Worm (Caenorhabditis elegans) whole organism, young adult: Measurements from ENCODE around the gene T27A10.5.

Experiments
- B0019.2 ChIP-seq: fragments of 200-800 bp; sonication (Bioruptor generic); conservative IDR thresholded peaks from 2 replicates; pipeline ENCODE4 v1.3.6; 2022; ENCODE audit warnings: missing genetic modification reagents, missing genetic modification characterization, missing compliant biosample characterization
- B0261.1 ChIP-seq: sonication (generic microtip); optimal IDR thresholded peaks from 2 replicates; lab custom pipeline; 2016; ENCODE audit warnings: mild to moderate bottlenecking, missing genetic modification characterization, moderate library complexity, missing compliant biosample characterization
- C06A6.2 ChIP-seq: fragments of 200-800 bp; sonication (Bioruptor generic); conservative IDR thresholded peaks from 2 replicates; pipeline ENCODE4 v1.3.6; 2022; ENCODE audit warnings: missing genetic modification characterization, missing compliant biosample characterization
- D2030.7 ChIP-seq: fragments of 200-800 bp; sonication (Bioruptor generic); IDR thresholded peaks from 2 replicates; pipeline ENCODE4 v1.3.6; 2022; ENCODE audit warnings: missing genetic modification reagents, missing genetic modification characterization, missing compliant biosample characterization
- F10E7.11 ChIP-seq: sonication (generic microtip); optimal IDR thresholded peaks from 2 replicates; lab custom pipeline; 2017; ENCODE audit warnings: mild to moderate bottlenecking, missing genetic modification characterization, moderate library complexity, missing compliant biosample characterization
- F22D6.2 ChIP-seq: sonication (generic microtip); optimal IDR thresholded peaks from 2 replicates; lab custom pipeline; 2016; ENCODE audit warnings: mild to moderate bottlenecking, missing genetic modification characterization, missing compliant biosample characterization
- F23B12.7 ChIP-seq: sonication (generic microtip); optimal IDR thresholded peaks from 2 replicates; lab custom pipeline; 2017; ENCODE audit warnings: missing genetic modification characterization, mild to moderate bottlenecking, missing compliant biosample characterization, antibody characterized with exemption, moderate library complexity; ENCODE audit not compliant: insufficient read depth
- T26A5.8 ChIP-seq: sonication (generic microtip); optimal IDR thresholded peaks from 2 replicates; lab custom pipeline; 2016; ENCODE audit warnings: missing genetic modification characterization, missing compliant biosample characterization
- Y53F4B.3 ChIP-seq: fragments of 200-800 bp; sonication (Bioruptor generic); IDR thresholded peaks from 2 replicates; pipeline ENCODE4 v1.3.6; 2022; ENCODE audit warnings: missing genetic modification reagents, missing genetic modification characterization, missing compliant biosample characterization
- Y95B8A.8 ChIP-seq: fragments of 200-800 bp; sonication (Bioruptor generic); IDR thresholded peaks from 2 replicates; pipeline ENCODE4 v1.3.6; 2022; ENCODE audit warnings: missing genetic modification reagents, missing genetic modification characterization, missing compliant biosample characterization
- ZK185.1 ChIP-seq: sonication (generic microtip); optimal IDR thresholded peaks from 2 replicates; lab custom pipeline; 2016; ENCODE audit warnings: mild to moderate bottlenecking, missing genetic modification characterization, missing compliant biosample characterization; ENCODE audit not compliant: poor library complexity, severe bottlenecking
- attf-3 ChIP-seq: fragments of 200-800 bp; sonication (Bioruptor generic); conservative IDR thresholded peaks from 2 replicates; pipeline ENCODE4 v1.3.6; 2022; ENCODE audit warnings: missing genetic modification reagents, missing genetic modification characterization, missing compliant biosample characterization
- attf-5 ChIP-seq: fragments of 200-800 bp; sonication (Bioruptor generic); optimal IDR thresholded peaks from 2 replicates; lab custom pipeline; 2018; ENCODE audit warnings: mild to moderate bottlenecking, missing genetic modification characterization, missing compliant biosample characterization
- attf-6 ChIP-seq: fragments of 200-800 bp; sonication (Bioruptor generic); IDR thresholded peaks from 2 replicates; pipeline ENCODE4 v1.3.6; 2022; ENCODE audit warnings: missing genetic modification reagents, missing genetic modification characterization, missing compliant biosample characterization
- bed-2 ChIP-seq: fragments of 200-800 bp; sonication (Bioruptor generic); IDR thresholded peaks from 2 replicates; pipeline ENCODE4 v1.3.6; 2022; ENCODE audit warnings: missing genetic modification reagents, missing genetic modification characterization, missing compliant biosample characterization
- cebp-1 ChIP-seq, 2 experiments: fragments of 200-800 bp in 1 of 2; sonication (Bioruptor generic) in 1 of 2; sonication (generic microtip) in 1 of 2; IDR thresholded peaks in 1 of 2; optimal IDR thresholded peaks in 1 of 2; 2 replicates each; pipeline versions ENCODE4 v1.3.6 to Lab custom; 2017 to 2022; ENCODE audit warnings: missing compliant biosample characterization in 2 of 2, missing genetic modification characterization in 2 of 2, mild to moderate bottlenecking in 1 of 2, missing genetic modification reagents in 1 of 2, moderate library complexity in 1 of 2
- ceh-27 ChIP-seq: fragments of 200-800 bp; sonication (Bioruptor generic); optimal IDR thresholded peaks from 2 replicates; lab custom pipeline; 2018; ENCODE audit warnings: mild to moderate bottlenecking, missing genetic modification characterization, moderate library complexity, missing compliant biosample characterization
- ceh-40 ChIP-seq: fragments of 200-800 bp; sonication (Bioruptor generic); IDR thresholded peaks from 2 replicates; pipeline ENCODE4 v1.3.6; 2022; ENCODE audit warnings: missing genetic modification characterization, missing compliant biosample characterization
- ceh-58 ChIP-seq: fragments of 200-800 bp; sonication (Bioruptor generic); IDR thresholded peaks from 2 replicates; pipeline ENCODE4 v1.3.6; 2022; ENCODE audit warnings: missing genetic modification characterization, missing compliant biosample characterization
- dox-1 ChIP-seq: fragments of 200-800 bp; sonication (Bioruptor generic); IDR thresholded peaks from 2 replicates; pipeline ENCODE4 v1.3.6; 2022; ENCODE audit warnings: missing genetic modification reagents, missing genetic modification characterization, missing compliant biosample characterization
- dpl-1 ChIP-seq: fragments of 150-350 bp; optimal IDR thresholded peaks from 2 replicates; lab custom pipeline; 2014; ENCODE audit warnings: missing biosample characterization, missing genetic modification reagents, missing genetic modification characterization
- egl-44 ChIP-seq: fragments of 200-800 bp; sonication (Bioruptor generic); IDR thresholded peaks from 2 replicates; pipeline ENCODE4 v1.3.6; 2022; ENCODE audit warnings: missing genetic modification reagents, missing genetic modification characterization, missing compliant biosample characterization
- ets-4 ChIP-seq: fragments of 200-800 bp; sonication (Bioruptor generic); optimal IDR thresholded peaks from 2 replicates; lab custom pipeline; 2018; ENCODE audit warnings: mild to moderate bottlenecking, missing genetic modification characterization, missing compliant biosample characterization
- gei-17 ChIP-seq: fragments of 200-800 bp; sonication (Bioruptor generic); optimal IDR thresholded peaks from 2 replicates; lab custom pipeline; 2018; ENCODE audit warnings: mild to moderate bottlenecking, missing genetic modification characterization, missing compliant biosample characterization
- hmg-1.2 ChIP-seq: fragments of 200-800 bp; sonication (Bioruptor generic); IDR thresholded peaks from 2 replicates; pipeline ENCODE4 v1.3.6; 2022; ENCODE audit warnings: missing genetic modification reagents, missing genetic modification characterization, missing compliant biosample characterization
- hmg-20 ChIP-seq: fragments of 200-800 bp; sonication (Bioruptor generic); IDR thresholded peaks from 2 replicates; pipeline ENCODE4 v1.3.6; 2022; ENCODE audit warnings: missing genetic modification reagents, missing genetic modification characterization, missing compliant biosample characterization
- let-607 ChIP-seq, 2 experiments: fragments of 200-800 bp in 1 of 2; sonication (Bioruptor generic) in 1 of 2; sonication (generic microtip) in 1 of 2; optimal IDR thresholded peaks; 2 replicates each; lab custom pipeline; 2016 to 2018; ENCODE audit warnings: mild to moderate bottlenecking in 2 of 2, missing compliant biosample characterization in 2 of 2, missing genetic modification characterization in 2 of 2, moderate library complexity in 2 of 2, missing genotype in 1 of 2
- lin-40 ChIP-seq: sonication (generic microtip); optimal IDR thresholded peaks from 2 replicates; lab custom pipeline; 2016; ENCODE audit warnings: missing genetic modification characterization, mild to moderate bottlenecking, missing compliant biosample characterization, missing genotype, missing genetic modification reagents
- madf-10 ChIP-seq: sonication (generic microtip); optimal IDR thresholded peaks from 2 replicates; lab custom pipeline; 2016; ENCODE audit warnings: mild to moderate bottlenecking, missing genetic modification characterization, missing compliant biosample characterization
- madf-6 ChIP-seq: fragments of 200-800 bp; sonication (Bioruptor generic); IDR thresholded peaks from 2 replicates; pipeline ENCODE4 v1.3.6; 2022; ENCODE audit warnings: missing genetic modification reagents, missing genetic modification characterization, missing compliant biosample characterization
- madf-8 ChIP-seq: fragments of 200-800 bp; sonication (Bioruptor generic); conservative IDR thresholded peaks from 2 replicates; pipeline ENCODE4 v1.3.6; 2022; ENCODE audit warnings: missing genetic modification reagents, missing genetic modification characterization, missing compliant biosample characterization
- nfya-1 ChIP-seq: sonication (generic microtip); optimal IDR thresholded peaks from 2 replicates; lab custom pipeline; 2017; ENCODE audit warnings: antibody characterized with exemption, missing compliant biosample characterization, missing genetic modification characterization, borderline replicate concordance; ENCODE audit not compliant: insufficient read depth
- nfyb-1 ChIP-seq: fragments of 200-800 bp; sonication (Bioruptor generic); IDR thresholded peaks from 2 replicates; pipeline ENCODE4 v1.3.6; 2022; ENCODE audit warnings: missing genetic modification reagents, missing genetic modification characterization, missing compliant biosample characterization
- nhr-27 ChIP-seq: fragments of 200-800 bp; sonication (Bioruptor generic); optimal IDR thresholded peaks from 2 replicates; lab custom pipeline; 2018; ENCODE audit warnings: mild to moderate bottlenecking, missing genetic modification characterization, moderate library complexity, missing compliant biosample characterization
- nhr-80 ChIP-seq: sonication (generic microtip); optimal IDR thresholded peaks from 2 replicates; lab custom pipeline; 2016; ENCODE audit warnings: missing genetic modification characterization, missing compliant biosample characterization
- pha-4 ChIP-seq: fragments of 150-350 bp; sonication (generic microtip); optimal IDR thresholded peaks from 2 replicates; lab custom pipeline; 2014; ENCODE audit warnings: missing biosample characterization, missing genetic modification reagents, missing genetic modification characterization
- rcor-1 ChIP-seq: fragments of 200-800 bp; sonication (Bioruptor generic); IDR thresholded peaks from 2 replicates; pipeline ENCODE4 v1.3.6; 2022; ENCODE audit warnings: missing genetic modification reagents, missing genetic modification characterization, missing compliant biosample characterization
- rpc-1 ChIP-seq, 2 experiments: fragments of 150-350 bp in 1 of 2; sonication (generic microtip) in 1 of 2; optimal IDR thresholded peaks; 2 replicates each; lab custom pipeline; 2014 to 2018; ENCODE audit warnings: missing biosample characterization in 1 of 2, missing genetic modification characterization in 1 of 2, missing genetic modification reagents in 1 of 2, missing genotype in 1 of 2
- sdz-38 ChIP-seq: sonication (generic microtip); optimal IDR thresholded peaks from 2 replicates; lab custom pipeline; 2016; ENCODE audit warnings: missing genotype, missing genetic modification characterization, missing compliant biosample characterization
- sptf-2 ChIP-seq: fragments of 200-800 bp; sonication (Bioruptor generic); optimal IDR thresholded peaks from 2 replicates; lab custom pipeline; 2018; ENCODE audit warnings: mild to moderate bottlenecking, missing genetic modification characterization, missing compliant biosample characterization
- unc-130 ChIP-seq: sonication (generic microtip); optimal IDR thresholded peaks from 2 replicates; lab custom pipeline; 2016; ENCODE audit warnings: missing genetic modification reagents, missing genetic modification characterization, missing compliant biosample characterization
- xnd-1 ChIP-seq: sonication (generic microtip); optimal IDR thresholded peaks from 2 replicates; lab custom pipeline; 2016; ENCODE audit warnings: missing genotype, missing genetic modification reagents, missing genetic modification characterization, missing compliant biosample characterization
- ztf-18 ChIP-seq: sonication (generic microtip); optimal IDR thresholded peaks from 2 replicates; lab custom pipeline; 2016; ENCODE audit warnings: missing genotype, mild to moderate bottlenecking, missing genetic modification characterization, missing compliant biosample characterization
- ztf-26 ChIP-seq: sonication (generic microtip); optimal IDR thresholded peaks from 2 replicates; lab custom pipeline; 2017; ENCODE audit warnings: missing genetic modification characterization, missing compliant biosample characterization

Gene T27A10.5

ce11 chrX:3540861-3541260 is 32.5 kb downstream of the T27A10.5 start:
- TF ChIP-seq pha-4 (tag; lab: Kevin White, UChicago), result no peak
- TF ChIP-seq bed-2, result 0 out of 2 replicates have a peak, but pooled peaks have one; percentile 15
- no peak for TF ChIP-seq unc-130 (GFP tag; lab: Kevin White, UChicago)
- no peak for TF ChIP-seq gei-17
- no peak for TF ChIP-seq Y95B8A.8
- no peak for TF ChIP-seq cebp-1 (GFP tag; IDR thresholded peaks at IDR 0.05; lab: Robert Waterston, UW)
- TF ChIP-seq cebp-1 (tag; optimal IDR thresholded peaks at IDR 0.05; lab: Kevin White, UChicago), result peak; percentile 60
- TF ChIP-seq hmg-20 (GFP tag; lab: Robert Waterston, UW), result no peak
- TF ChIP-seq lin-40 (tag; lab: Kevin White, UChicago), result no peak
- TF ChIP-seq ztf-26, result peak; percentile 65
- TF ChIP-seq F22D6.2, result no peak
- no peak for TF ChIP-seq attf-5 (GFP tag; lab: Kevin White, UChicago)
- no peak for TF ChIP-seq B0019.2 (GFP tag; lab: Robert Waterston, UW)
- TF ChIP-seq xnd-1 (tag; lab: Kevin White, UChicago), result no peak
- TF ChIP-seq ztf-18 (tag; lab: Kevin White, UChicago), result no peak
- TF ChIP-seq nfyb-1 (GFP tag; lab: Robert Waterston, UW), result no peak
- peak; percentile 34; the same call in 1 of the 2 replicates for TF ChIP-seq hmg-1.2
- TF ChIP-seq D2030.7 (GFP tag; lab: Robert Waterston, UW), result no peak
- TF ChIP-seq ceh-27 (GFP tag; lab: Kevin White, UChicago), result peak; percentile 53
- TF ChIP-seq T26A5.8, result no peak
- TF ChIP-seq nfya-1 (tag; lab: Kevin White, UChicago), result no peak
- no peak for TF ChIP-seq sdz-38 (tag; lab: Kevin White, UChicago)
- TF ChIP-seq ceh-40 (GFP tag; lab: Robert Waterston, UW), result 0 out of 2 replicates have a peak, but pooled peaks have one; percentile 18
- TF ChIP-seq dox-1 (GFP tag; lab: Robert Waterston, UW), result peak; percentile 42; the same call in 1 of the 2 replicates
- no peak for TF ChIP-seq rpc-1 (optimal IDR thresholded peaks at IDR 0.05; lab: Kevin White, UChicago)
- no peak for TF ChIP-seq rpc-1 (tag; optimal IDR thresholded peaks at IDR 0.05; lab: Kevin White, UChicago)
- no peak for TF ChIP-seq F23B12.7 (tag; lab: Kevin White, UChicago)
- no peak for TF ChIP-seq dpl-1 (GFP tag; lab: Kevin White, UChicago)
- no peak for TF ChIP-seq C06A6.2 (GFP tag; lab: Robert Waterston, UW)
- TF ChIP-seq F10E7.11 (tag; lab: Kevin White, UChicago), result no peak
- TF ChIP-seq ets-4, result no peak
- TF ChIP-seq sptf-2, result no peak
- no peak for TF ChIP-seq B0261.1 (tag; lab: Kevin White, UChicago)
- no peak for TF ChIP-seq madf-8
- TF ChIP-seq madf-6 (GFP tag; lab: Robert Waterston, UW), result no peak
- TF ChIP-seq ceh-58 (GFP tag; lab: Robert Waterston, UW), result no peak
- TF ChIP-seq madf-10 (tag; lab: Kevin White, UChicago), result no peak
- TF ChIP-seq attf-6, result no peak
- no peak for TF ChIP-seq attf-3
- TF ChIP-seq egl-44, result no peak
- no peak for TF ChIP-seq ZK185.1 (tag; lab: Kevin White, UChicago)
- TF ChIP-seq Y53F4B.3, result no peak
- no peak for TF ChIP-seq let-607 (tag; optimal IDR thresholded peaks at IDR 0.05; lab: Kevin White, UChicago)
- TF ChIP-seq nhr-80, result no peak
- no peak for TF ChIP-seq nhr-27 (tag; lab: Kevin White, UChicago)
- no peak for TF ChIP-seq rcor-1 (GFP tag; lab: Robert Waterston, UW)
